Worm (Caenorhabditis elegans): ENCODE measurements around the gene F54D8.6.

The F54D8.6 gene

DNA sequence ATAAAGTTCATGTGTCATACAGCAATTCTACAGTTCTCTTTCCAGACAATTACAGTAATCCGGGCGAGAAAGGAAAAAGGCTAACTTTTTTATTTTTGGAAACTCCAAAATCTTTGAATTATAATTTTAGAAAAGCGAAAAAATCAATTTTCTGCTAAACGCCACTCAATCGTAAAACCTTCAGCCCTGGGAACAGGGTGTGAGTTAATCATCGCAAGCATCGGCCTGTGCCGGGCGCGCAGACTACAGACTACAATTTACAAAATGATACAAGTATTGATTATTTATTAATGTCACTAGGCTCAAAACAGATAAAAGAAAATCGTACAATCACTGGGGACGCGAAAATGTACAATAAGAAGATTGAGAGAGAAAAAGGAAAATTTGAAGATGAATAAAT lies 27.9 kb downstream of the F54D8.6 start:
- TF ChIP-seq unc-62 (GFP tag; optimal IDR thresholded peaks at IDR 0.05), result no peak

DNA sequence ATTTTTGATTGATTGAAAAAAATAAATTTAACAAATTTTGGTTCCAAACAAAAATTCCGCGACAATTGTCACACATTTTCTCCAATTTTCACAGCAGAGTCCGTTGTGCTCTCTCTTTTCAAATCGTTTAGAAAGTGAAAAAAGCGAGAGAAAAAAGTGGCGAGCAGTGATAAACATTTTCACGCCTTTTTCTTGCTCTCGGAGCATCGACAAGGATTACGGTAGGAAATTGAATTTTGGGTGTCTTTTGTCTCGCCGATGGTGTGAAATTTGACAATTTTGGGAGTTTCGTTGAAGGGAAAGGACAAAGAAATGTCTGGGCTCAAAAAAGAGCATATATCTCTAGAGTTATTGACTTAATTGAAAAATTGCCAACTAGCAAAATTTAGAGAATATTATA lies 31.7 kb downstream of the F54D8.6 start:
- TF ChIP-seq unc-62 (GFP tag; optimal IDR thresholded peaks at IDR 0.05), result no peak

DNA sequence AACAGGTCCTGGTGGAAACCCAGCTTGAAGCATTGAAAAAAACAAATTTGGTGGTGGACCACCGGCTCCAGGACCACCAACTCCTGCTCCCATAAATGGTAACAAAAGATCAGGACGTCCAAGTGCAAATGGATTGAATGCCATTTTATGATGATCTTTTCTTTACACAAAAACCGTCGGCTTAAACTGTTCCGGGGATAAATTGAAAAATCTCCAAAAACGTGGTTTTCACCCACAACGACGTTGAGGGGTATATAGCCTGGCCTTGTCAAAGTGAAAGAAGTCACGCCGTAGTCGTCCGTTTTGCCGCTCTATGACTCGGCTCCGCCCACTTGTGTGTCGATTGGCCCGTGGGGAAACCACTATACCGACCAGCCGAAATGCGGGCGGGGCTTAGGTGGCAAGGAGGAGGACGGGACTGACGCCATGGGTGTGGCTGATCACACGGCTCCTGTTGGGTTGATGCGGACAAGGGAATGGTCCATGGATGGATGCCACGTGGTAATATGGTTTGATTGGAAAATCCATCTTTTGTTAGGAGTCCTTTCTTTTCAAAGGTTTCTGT lies 33.3 kb downstream of the F54D8.6 start, which contains the start of gene tbx-2:
TSS of gene tbx-2 (minus strand) at position 264 of the 565 bp plus-strand sequence.
- no peak for TF ChIP-seq unc-62 (GFP tag; optimal IDR thresholded peaks at IDR 0.05)

DNA sequence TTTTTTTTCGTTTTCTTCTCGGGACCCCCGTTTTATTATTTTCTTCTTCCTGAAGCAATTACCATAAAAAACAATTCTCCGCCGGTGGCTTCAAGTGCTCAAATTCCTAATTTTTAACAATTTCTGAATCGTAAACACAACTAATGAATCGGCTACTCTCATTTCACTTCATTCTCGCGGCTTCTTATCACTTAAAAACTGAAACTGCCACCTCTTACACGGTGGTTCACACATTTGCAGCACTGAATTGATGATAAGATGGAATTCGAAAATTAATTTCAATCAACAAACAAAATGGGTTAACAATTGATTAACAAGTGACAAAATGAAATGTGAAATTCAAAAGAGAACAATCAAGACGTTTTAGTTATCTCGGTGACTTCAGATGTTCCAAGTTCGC lies 34.3 kb downstream of the F54D8.6 start:
- TF ChIP-seq unc-62 (GFP tag; optimal IDR thresholded peaks at IDR 0.05), result no peak

DNA sequence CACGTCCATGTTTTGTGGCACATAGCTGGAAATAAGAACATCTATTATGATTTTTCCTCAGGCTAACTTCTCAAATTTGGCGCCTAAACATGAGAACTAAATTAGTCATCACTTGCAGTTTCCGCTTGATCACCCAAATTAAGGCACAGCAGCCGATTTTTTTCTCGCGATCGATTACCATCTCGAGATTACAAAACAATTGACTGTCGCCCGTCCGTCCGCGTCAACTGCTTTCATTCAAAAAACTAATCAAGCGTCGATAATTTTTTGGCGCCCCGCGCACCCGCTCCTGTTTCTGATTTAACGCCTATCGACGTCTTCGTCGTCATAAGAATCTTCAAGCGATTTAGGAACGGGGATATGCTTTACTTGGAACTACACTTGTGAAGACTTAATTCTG lies 34.9 kb downstream of the F54D8.6 start:
- TF ChIP-seq unc-62 (GFP tag; optimal IDR thresholded peaks at IDR 0.05), result no peak

DNA sequence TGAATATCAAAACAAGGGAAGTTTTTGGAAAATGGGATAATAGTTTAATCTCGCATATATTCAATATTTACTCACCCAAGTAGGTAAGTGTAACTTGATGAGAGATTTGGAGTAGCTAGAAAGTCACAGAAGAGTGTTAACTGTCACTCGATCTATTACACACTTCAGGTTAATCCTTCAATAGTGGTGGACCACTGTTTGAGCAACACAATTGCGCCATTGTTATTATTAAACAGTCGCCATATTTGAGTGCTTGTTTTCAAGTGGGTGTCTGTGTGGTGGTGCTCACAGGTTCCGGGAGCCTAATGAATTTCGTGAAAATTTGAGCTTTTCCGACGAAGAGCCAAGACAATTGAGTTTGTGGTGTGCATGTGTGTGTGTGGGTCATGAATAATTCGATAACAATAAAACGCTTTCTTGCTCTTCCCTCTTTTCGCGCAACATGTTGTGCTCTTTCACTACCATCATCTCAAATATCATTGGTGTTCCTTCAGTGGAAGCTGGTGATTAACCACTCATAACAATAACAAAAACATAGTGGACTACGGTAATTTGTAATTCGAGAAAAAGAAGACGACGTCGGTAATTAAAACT lies 36.3 kb downstream of the F54D8.6 start:
- TF ChIP-seq unc-62 (GFP tag; optimal IDR thresholded peaks at IDR 0.05), result no peak

DNA sequence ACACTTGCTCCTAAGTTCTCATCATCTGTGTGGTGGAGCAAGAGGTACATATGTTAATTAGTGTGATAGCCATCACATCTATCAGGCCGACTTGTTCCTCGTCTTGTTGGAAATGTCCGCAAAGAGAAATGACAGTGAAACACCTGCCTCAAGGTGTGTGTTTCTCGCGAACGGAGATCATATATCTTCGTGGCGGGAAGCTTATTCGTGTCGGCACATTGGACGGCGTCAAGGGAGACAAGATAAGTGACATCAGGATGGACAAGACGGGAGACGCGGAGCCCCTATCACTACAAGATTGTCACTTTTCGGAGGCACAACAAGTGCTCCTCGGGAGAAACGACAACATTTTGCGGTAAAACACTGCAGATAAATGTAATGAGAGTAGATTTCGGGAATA lies 37.0 kb downstream of the F54D8.6 start:
- no peak for TF ChIP-seq unc-62 (GFP tag; optimal IDR thresholded peaks at IDR 0.05)

DNA sequence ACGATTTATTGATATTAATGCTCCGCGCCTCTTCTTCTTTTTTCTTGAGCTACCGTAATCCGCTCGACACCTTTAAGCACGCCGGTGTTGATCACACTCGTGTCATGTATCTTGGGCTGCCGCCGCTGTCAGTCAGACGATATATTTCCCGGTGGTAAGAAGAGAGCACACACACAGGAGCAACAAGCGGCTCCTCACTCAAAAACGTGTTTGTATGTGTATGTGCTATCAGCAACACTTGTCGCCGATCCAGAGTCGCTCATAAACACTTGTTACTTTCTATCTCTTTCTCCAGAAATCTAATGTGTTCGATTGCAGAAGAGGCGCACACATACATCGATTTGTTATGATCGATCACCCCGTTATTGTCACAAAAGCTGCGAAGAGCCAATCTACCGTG lies 37.8 kb downstream of the F54D8.6 start:
- TF ChIP-seq unc-62 (GFP tag; optimal IDR thresholded peaks at IDR 0.05), result no peak

DNA sequence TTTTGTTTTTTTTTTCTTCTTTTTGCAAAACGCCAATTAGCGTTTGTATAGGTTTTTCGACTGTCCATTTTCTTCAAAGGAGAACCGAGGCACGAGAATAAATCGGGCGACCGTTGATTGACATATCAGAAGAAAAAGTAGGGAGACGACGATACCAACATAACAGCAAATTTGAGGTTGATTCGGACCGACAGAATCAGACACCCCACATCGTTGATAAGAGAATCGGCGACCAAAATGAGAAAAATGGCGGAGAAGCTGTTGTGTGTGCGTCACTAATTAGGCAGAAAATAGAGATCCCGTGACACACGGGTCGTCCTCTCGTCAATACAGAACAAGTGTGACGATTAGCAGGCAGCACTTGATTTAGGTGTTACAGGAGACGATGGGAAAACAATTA lies 39.1 kb downstream of the F54D8.6 start:
- no peak for TF ChIP-seq unc-62 (GFP tag; optimal IDR thresholded peaks at IDR 0.05)

DNA sequence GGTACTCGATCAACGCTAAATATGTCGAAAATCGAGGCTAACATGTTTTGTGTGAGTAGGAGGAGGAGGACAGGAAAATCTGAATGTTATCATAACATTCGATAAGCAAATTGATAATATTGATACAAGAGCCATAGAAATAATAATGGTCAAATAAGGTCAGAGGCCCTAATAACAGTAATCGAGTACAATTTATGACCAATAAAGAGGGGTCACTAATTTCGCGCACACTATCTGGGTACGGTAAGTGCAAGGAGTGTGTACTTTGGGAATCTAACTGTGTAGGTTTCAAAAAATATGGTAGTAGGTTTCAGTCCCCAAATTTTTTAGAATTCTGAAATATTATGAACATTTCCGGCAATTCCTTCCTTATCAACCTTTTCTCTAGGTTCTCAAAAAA lies 40.7 kb downstream of the F54D8.6 start:
- no peak for TF ChIP-seq unc-62 (GFP tag; optimal IDR thresholded peaks at IDR 0.05)

DNA sequence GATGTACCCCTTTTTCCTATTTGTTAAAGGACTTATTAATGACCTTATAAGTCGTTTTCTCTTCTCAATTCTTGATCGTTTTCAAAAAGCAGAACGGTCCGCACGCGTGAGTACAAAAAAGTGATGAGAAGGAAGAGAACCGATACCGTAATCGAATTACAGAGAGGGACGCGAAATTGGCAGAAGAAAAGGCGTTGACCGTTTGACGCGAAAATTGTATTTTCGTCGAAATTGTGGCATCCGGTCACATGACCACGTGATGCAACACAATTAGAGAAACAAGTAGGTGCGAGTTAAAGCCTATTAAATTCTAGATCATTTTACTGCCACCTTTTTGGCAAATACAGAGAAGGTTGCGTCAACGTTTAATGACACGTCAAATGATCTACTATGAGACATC lies 41.4 kb downstream of the F54D8.6 start:
- no peak for TF ChIP-seq unc-62 (GFP tag; optimal IDR thresholded peaks at IDR 0.05)

DNA sequence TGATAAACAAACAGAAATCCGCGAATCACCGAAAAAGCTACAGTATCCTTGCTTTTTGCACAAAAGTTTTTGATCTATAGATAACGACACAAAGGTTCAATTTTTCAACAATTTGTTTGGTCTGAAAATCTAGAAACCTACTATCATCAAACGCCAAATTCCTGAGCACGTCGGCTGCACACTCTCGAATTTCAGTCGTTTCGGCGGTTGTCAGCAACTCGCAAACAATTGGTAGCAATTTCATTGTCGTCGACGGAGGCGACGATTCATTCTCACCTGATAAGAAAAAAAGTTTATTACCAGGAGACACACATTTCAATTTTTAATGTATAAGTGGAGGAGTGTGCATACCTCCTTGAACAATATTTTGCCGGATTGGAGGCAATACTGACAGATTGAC lies 43.1 kb downstream of the F54D8.6 start:
- TF ChIP-seq unc-62 (GFP tag; optimal IDR thresholded peaks at IDR 0.05), result no peak

DNA sequence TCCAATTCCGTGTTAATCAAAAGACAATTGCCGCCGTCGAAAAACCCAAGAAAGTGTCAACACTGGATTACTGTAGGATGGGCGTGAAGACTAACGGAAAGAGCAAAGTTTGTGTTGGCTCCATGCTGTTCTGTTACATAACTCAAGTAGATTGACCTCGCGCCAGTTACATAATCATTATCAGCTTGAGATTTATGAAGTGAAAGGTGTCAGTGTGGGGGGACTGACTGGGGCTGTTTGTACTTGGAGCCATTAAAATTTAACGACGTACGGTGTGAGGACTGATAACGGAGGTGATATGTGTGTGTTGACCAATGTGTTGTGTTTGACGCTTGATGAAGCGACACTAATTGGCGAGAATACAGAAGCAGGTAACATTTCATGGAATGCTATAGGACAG lies 44.0 kb downstream of the F54D8.6 start:
- TF ChIP-seq unc-62 (GFP tag; optimal IDR thresholded peaks at IDR 0.05), result no peak

DNA sequence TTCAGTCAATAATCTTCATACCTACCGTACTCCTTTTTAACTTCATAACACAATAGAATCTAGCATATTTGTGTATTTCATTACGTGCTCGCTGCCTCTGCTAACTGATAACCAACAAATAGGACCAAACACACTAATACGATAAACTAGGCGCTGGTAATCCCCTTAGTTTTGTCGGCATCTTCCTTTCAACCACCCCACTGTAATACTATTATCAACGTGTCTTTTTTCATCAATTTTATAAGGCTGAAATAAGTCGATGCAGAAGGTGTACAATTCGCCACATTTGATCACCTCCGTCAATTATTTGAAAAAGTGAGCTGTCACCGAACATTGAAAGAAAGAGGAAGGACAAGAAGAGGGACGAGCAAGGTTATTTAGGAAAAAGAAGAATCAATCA lies 44.7 kb downstream of the F54D8.6 start:
- no peak for TF ChIP-seq unc-62 (GFP tag; optimal IDR thresholded peaks at IDR 0.05)

DNA sequence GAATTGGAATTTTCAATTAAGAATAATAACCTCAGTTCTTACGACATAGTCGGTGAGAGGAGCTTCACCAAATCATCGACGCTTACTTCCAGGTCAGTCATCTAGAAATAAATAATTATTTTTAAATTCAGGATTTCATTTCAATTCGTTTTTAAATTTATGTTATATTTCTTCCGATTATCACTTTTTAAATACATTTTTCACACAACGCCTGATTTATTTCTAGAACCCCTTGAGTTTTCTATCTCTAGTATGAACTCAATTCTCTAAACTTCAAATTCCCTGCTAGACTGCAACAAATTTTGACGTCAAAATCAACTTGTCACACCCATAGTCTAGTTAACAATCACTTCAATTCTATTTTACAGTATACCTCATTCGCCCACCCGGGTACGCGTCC lies 46.7 kb downstream of the F54D8.6 start, which contains the start of gene Y54H5A.2:
TSS of gene Y54H5A.2 (minus strand) at position 101 of the 400 bp plus-strand sequence.
- no peak for TF ChIP-seq unc-62 (GFP tag; optimal IDR thresholded peaks at IDR 0.05)

DNA sequence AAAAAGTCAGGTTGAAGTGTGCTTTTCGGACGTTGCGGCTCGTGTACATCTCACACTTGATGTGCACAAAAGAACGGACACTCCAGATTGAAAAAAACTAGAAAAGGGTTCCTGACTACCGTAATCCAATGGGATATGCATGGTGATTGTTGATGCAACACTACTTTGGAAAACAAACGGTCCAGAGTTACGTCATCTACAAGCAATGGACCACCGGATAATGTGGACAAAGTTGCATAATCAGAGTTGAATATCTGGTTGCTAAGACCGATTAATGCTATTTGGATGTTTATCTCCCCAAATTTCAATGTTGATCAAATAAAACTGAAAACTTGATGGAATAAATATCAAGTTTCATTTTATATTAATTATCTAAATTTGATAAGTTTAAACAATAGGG lies 47.2 kb downstream of the F54D8.6 start:
- no peak for TF ChIP-seq unc-62 (GFP tag; optimal IDR thresholded peaks at IDR 0.05)

DNA sequence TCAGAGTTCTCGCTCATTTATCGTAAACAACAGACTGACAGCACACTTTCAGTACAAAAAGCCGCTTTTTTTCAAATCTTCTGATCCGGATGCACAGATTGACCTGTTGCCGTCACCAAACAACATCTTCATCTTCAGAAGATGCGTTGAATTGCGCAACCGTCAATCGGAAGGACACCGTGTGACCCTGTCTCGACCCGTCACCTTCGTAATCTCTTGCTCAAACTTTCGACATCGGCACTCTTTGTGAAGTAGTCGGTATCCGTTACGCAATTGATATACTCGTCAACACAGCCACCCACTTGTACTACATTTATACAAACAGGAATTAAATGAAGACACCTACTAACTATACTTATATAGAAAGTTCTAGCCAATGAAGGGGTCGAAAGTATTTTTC lies 48.2 kb downstream of the F54D8.6 start:
- TF ChIP-seq unc-62 (GFP tag; optimal IDR thresholded peaks at IDR 0.05), result no peak

DNA sequence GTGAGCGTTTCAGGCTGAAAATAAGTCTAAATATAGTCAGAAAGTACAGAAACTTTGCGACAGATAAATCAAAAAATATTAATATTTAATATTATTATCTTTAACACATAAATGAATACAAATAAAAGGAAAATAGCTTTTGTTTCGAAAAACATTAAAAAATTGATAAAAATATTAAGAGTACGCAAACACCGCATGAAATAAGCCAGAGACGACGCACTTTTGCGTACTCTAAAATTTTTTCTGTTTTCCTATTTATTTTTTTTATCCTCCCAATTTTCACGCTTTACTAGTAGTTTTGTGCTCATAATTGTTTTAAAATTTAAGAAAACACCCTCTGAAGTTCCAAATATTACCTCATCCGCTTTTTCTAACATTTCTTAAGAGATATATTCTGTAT lies 50.4 kb downstream of the F54D8.6 start, which contains the start of the genes rbm-42 and grwd-1:
TSS of gene rbm-42 (minus strand) at position 93 of the 400 bp plus-strand sequence.
TSS of gene grwd-1 (plus strand) at position 328 of the 400 bp plus-strand sequence.
- no peak for TF ChIP-seq unc-62 (GFP tag; optimal IDR thresholded peaks at IDR 0.05)
